Fruit fly (Drosophila melanogaster): Measurements from ENCODE around the gene CG2150.

The CG2150 gene

DNA sequence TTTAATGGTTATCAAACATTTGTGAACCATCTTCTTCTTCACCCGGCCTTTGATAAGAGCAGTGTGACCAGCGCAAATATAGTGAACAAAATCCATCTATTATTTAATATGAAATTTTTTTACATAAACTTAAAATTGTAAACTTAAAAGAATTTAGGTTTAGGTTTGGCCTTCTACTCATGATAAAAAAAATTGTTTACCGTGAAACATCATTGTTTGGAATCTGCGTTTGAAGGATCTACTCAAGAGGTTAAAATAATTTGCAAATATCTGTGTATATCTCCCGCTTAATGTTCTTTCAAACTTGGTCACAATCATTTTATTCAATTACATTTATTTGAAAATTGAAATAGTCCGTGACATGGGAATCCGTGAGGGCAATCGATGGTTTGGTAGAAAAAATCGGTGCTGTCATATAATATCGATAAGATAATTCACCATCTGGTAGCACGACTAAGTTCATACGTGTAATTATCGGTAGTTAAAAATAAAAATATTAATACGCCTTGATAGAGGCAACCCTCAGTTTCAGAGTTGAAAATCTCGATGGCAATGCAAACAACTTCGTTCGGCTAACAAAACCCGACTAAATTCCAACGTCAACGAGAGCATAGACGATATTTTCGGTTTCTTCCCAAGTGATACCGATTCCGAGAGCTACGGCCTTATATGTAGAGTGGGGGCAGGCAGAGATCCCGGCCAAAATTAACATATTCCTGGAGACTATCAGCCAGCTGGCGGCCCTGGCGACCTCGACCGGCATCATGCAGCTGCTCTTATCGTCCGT is 7.4 kb upstream of the CG2150 start, which contains the start of the genes betaGlu and sip3:
betaGlu (minus strand) TSS at position 59 of the 787 bp plus-strand sequence.
sip3 (plus strand) TSS at position 430 of the 787 bp plus-strand sequence.
- TF ChIP-seq Pif1B (GFP tag; optimal IDR thresholded peaks at IDR 0.05): peak; percentile 5
- TF ChIP-seq rn (GFP tag; IDR thresholded peaks at IDR 0.05): no peak

DNA sequence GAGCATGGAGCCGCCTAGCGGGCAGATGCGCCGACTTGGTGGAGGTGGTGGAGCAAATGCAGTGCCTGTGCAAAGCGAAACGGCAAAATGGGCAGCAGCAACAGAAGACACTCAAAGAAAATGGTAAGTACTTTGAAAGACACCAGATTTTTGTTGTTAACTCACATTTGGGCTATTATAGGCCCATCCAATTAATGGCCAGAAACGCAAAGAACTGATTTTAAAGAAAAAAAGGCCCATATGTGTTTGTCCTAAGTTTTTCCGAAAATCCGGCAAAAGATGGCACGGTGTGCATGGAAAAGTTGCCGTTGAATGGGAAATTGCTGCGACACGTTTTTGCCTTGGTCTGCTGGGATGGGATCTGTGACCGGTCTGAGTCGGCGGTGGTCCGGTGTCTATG is 3.6 kb upstream of the CG2150 start:
- no peak for TF ChIP-seq D1 (tag; optimal IDR thresholded peaks at IDR 0.05)
- TF ChIP-seq CG13204 (GFP tag; optimal IDR thresholded peaks at IDR 0.05): no peak
- TF ChIP-seq Pif1A (GFP tag; optimal IDR thresholded peaks at IDR 0.05): peak; percentile 75
- no peak for TF ChIP-seq CG15710 (tag; optimal IDR thresholded peaks at IDR 0.05)
- peak; percentile 91 for TF ChIP-seq CG14655 (GFP tag; optimal IDR thresholded peaks at IDR 0.05)
- peak; percentile 92 for TF ChIP-seq CG8301 (tag; optimal IDR thresholded peaks at IDR 0.05)
- peak; percentile 85 for TF ChIP-seq CG32121 (GFP tag; IDR thresholded peaks at IDR 0.05)
- TF ChIP-seq CG34367 (tag; optimal IDR thresholded peaks at IDR 0.05): no peak
- peak; percentile 93 for TF ChIP-seq fd96Ca (GFP tag; IDR thresholded peaks at IDR 0.05)
- TF ChIP-seq CG4496 (GFP tag; IDR thresholded peaks at IDR 0.05): peak; percentile 89
- TF ChIP-seq CG8159 (tag; optimal IDR thresholded peaks at IDR 0.05): peak; percentile 45
- no peak for TF ChIP-seq EcR (GFP tag; optimal IDR thresholded peaks at IDR 0.05)
- TF ChIP-seq CG9948 (tag; optimal IDR thresholded peaks at IDR 0.05): peak; percentile 71
- TF ChIP-seq gl (tag; optimal IDR thresholded peaks at IDR 0.05): no peak
- TF ChIP-seq Snoo (tag; optimal IDR thresholded peaks at IDR 0.05): no peak
- TF ChIP-seq Ets98B (GFP tag; IDR thresholded peaks at IDR 0.05): peak; percentile 89
- no peak for TF ChIP-seq CG10348 (GFP tag; IDR thresholded peaks at IDR 0.05)
- TF ChIP-seq CG17806 (tag; optimal IDR thresholded peaks at IDR 0.05): peak; percentile 61
- TF ChIP-seq CG12605 (GFP tag; IDR thresholded peaks at IDR 0.05): peak; percentile 68
- peak; percentile 53 for TF ChIP-seq Pif1B (GFP tag; optimal IDR thresholded peaks at IDR 0.05)
- TF ChIP-seq rn (GFP tag; IDR thresholded peaks at IDR 0.05): peak; percentile 63

DNA sequence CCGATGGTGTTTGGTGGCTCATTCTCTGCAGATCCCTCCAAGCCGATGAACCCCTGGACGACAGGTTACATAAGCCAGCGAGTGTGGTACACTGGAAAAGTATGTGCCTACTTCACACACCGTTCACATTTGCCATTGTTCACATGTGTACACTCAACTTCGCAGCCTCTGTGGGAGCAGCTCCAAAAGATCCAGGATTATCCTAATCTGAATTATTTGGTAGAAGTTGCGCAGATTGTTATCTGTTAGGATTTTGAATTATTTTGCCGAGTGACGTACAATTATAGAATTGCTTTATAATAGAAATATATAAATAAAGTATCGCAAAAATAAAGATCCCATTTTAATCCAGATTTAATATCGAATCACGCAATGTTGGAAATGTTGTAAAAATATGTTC is 3.0 kb upstream of the CG2150 start:
- TF ChIP-seq Pif1B (GFP tag; optimal IDR thresholded peaks at IDR 0.05) (peak; percentile 47), CG14655 (GFP tag; optimal IDR thresholded peaks at IDR 0.05) (peak; percentile 84), CG34367 (tag; optimal IDR thresholded peaks at IDR 0.05) (peak; percentile 14), CG9948 (tag; optimal IDR thresholded peaks at IDR 0.05) (peak; percentile 47), CG8159 (tag; optimal IDR thresholded peaks at IDR 0.05) (peak; percentile 54), Snoo (tag; optimal IDR thresholded peaks at IDR 0.05) (no peak), EcR (GFP tag; optimal IDR thresholded peaks at IDR 0.05) (no peak), gl (tag; optimal IDR thresholded peaks at IDR 0.05) (no peak), Ets98B (GFP tag; IDR thresholded peaks at IDR 0.05) (no peak), CG12605 (GFP tag; IDR thresholded peaks at IDR 0.05) (no peak), CG4496 (GFP tag; IDR thresholded peaks at IDR 0.05) (no peak), CG10348 (GFP tag; IDR thresholded peaks at IDR 0.05) (no peak), fd96Ca (GFP tag; IDR thresholded peaks at IDR 0.05) (0 out of 3 replicates have a peak, but pooled peaks have one; percentile 25), CG8301 (tag; optimal IDR thresholded peaks at IDR 0.05) (peak; percentile 71), Pif1A (GFP tag; optimal IDR thresholded peaks at IDR 0.05) (peak; percentile 56), CG15710 (tag; optimal IDR thresholded peaks at IDR 0.05) (no peak), CG17806 (tag; optimal IDR thresholded peaks at IDR 0.05) (peak; percentile 32), rn (GFP tag; IDR thresholded peaks at IDR 0.05) (no peak), CG32121 (GFP tag; IDR thresholded peaks at IDR 0.05) (no peak), CG13204 (GFP tag; optimal IDR thresholded peaks at IDR 0.05) (no peak), D1 (tag; optimal IDR thresholded peaks at IDR 0.05) (no peak)

DNA sequence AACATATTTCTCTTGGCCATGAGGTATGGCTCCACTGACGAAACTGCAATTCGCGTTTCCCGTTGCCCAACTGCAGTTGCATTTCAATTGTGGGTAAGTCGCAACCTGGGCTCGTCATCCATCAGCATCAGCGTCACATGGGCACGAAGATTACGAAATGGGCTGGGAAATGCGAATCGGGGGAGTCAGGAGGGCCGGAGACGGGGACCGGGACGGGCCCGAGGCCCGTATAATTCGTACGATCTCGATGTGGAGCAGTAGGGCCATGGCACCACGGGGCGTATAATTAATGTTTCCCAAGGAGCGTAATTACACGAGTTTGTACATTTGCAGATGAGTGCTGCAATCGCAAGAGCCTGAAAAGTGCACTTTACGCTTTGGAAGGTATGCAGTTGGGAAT is 573 bp upstream of the CG2150 start:
- no peak for TF ChIP-seq CG34367 (tag; optimal IDR thresholded peaks at IDR 0.05)
- TF ChIP-seq Snoo (tag; optimal IDR thresholded peaks at IDR 0.05): no peak
- TF ChIP-seq CG8159 (tag; optimal IDR thresholded peaks at IDR 0.05): no peak
- TF ChIP-seq CG10348 (GFP tag; IDR thresholded peaks at IDR 0.05): no peak
- TF ChIP-seq CG32121 (GFP tag; IDR thresholded peaks at IDR 0.05): no peak
- TF ChIP-seq CG15710 (tag; optimal IDR thresholded peaks at IDR 0.05): no peak
- TF ChIP-seq CG4496 (GFP tag; IDR thresholded peaks at IDR 0.05): no peak
- no peak for TF ChIP-seq rn (GFP tag; IDR thresholded peaks at IDR 0.05)
- TF ChIP-seq EcR (GFP tag; optimal IDR thresholded peaks at IDR 0.05): no peak
- no peak for TF ChIP-seq Pif1A (GFP tag; optimal IDR thresholded peaks at IDR 0.05)
- TF ChIP-seq gl (tag; optimal IDR thresholded peaks at IDR 0.05): no peak

DNA sequence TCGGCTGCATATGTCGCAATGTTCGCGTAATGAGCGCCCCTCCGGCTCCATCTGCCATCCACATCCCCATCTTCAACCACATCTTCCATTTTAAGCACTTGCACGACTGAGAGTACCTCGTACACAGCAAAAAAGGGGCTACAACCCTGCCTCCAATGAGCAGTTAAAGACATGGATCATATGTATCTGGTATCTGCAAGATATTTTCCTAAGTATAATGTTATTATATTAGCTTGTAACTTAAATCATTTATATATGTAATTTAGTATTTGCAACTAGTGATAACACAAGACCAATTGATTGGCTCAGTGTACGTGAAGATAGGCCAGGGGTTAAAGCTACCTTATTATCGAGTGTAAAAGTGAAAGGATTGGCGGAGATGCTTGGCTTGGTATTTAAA is 1.9 kb downstream of the CG2150 start:
- peak; percentile 65 for TF ChIP-seq CG9948 (tag; optimal IDR thresholded peaks at IDR 0.05)
- peak; percentile 84 for TF ChIP-seq CG8159 (tag; optimal IDR thresholded peaks at IDR 0.05)
- TF ChIP-seq Ets98B (GFP tag; IDR thresholded peaks at IDR 0.05): peak; percentile 58
- TF ChIP-seq gl (tag; optimal IDR thresholded peaks at IDR 0.05): no peak
- peak; percentile 55 for TF ChIP-seq CG34367 (tag; optimal IDR thresholded peaks at IDR 0.05)
- TF ChIP-seq CG8301 (tag; optimal IDR thresholded peaks at IDR 0.05): peak; percentile 70
- TF ChIP-seq Snoo (tag; optimal IDR thresholded peaks at IDR 0.05): no peak
- TF ChIP-seq rn (GFP tag; IDR thresholded peaks at IDR 0.05): no peak
- peak; percentile 75 for TF ChIP-seq CG17806 (tag; optimal IDR thresholded peaks at IDR 0.05)
- TF ChIP-seq fd96Ca (GFP tag; IDR thresholded peaks at IDR 0.05): peak; percentile 78
- TF ChIP-seq Pif1B (GFP tag; optimal IDR thresholded peaks at IDR 0.05): peak; percentile 76
- TF ChIP-seq Pif1A (GFP tag; optimal IDR thresholded peaks at IDR 0.05): peak; percentile 71
- TF ChIP-seq CG15710 (tag; optimal IDR thresholded peaks at IDR 0.05): peak; percentile 70
- peak; percentile 49; the same call in 1 of the 2 replicates for TF ChIP-seq CG32121 (GFP tag; IDR thresholded peaks at IDR 0.05)
- TF ChIP-seq CG10348 (GFP tag; IDR thresholded peaks at IDR 0.05): no peak
- TF ChIP-seq CG13204 (GFP tag; optimal IDR thresholded peaks at IDR 0.05): peak; percentile 22
- no peak for TF ChIP-seq D1 (tag; optimal IDR thresholded peaks at IDR 0.05)
- TF ChIP-seq EcR (GFP tag; optimal IDR thresholded peaks at IDR 0.05): peak; percentile 2
- TF ChIP-seq CG4496 (GFP tag; IDR thresholded peaks at IDR 0.05): peak; percentile 51; the same call in 2 of the 3 replicates
- TF ChIP-seq CG12605 (GFP tag; IDR thresholded peaks at IDR 0.05): no peak
- peak; percentile 76 for TF ChIP-seq CG14655 (GFP tag; optimal IDR thresholded peaks at IDR 0.05)
